Worm (Caenorhabditis elegans): ENCODE measurements around the gene C36A4.4.

Gene C36A4.4

ce11 chrIII:3819579-3819978 lies 23.8 kb downstream of the C36A4.4 start, which contains the start of gene dpy-27:
Gene dpy-27, minus strand, starts transcription at chrIII:3819679.
- TF ChIP-seq zip-8 (tag; optimal IDR thresholded peaks at IDR 0.05) (no peak), nhr-2 (tag; optimal IDR thresholded peaks at IDR 0.05) (no peak), sptf-1 (tag; optimal IDR thresholded peaks at IDR 0.05) (no peak), blmp-1 (tag; optimal IDR thresholded peaks at IDR 0.05) (no peak), flh-1 (GFP tag; optimal IDR thresholded peaks at IDR 0.05) (no peak), nhr-12 (tag; optimal IDR thresholded peaks at IDR 0.05) (no peak), ceh-39 (tag; optimal IDR thresholded peaks at IDR 0.05) (no peak), nhr-237 (tag; optimal IDR thresholded peaks at IDR 0.05) (no peak), ces-1 (GFP tag; optimal IDR thresholded peaks at IDR 0.05) (no peak), M03D4.4 (tag; optimal IDR thresholded peaks at IDR 0.05) (no peak), unc-39 (tag; optimal IDR thresholded peaks at IDR 0.05) (no peak), pha-4 (tag; optimal IDR thresholded peaks at IDR 0.05) (no peak), lsy-2 (tag; optimal IDR thresholded peaks at IDR 0.05) (no peak), cnd-1 (tag; optimal IDR thresholded peaks at IDR 0.05) (no peak), lin-32 (GFP tag; optimal IDR thresholded peaks at IDR 0.05) (no peak), ham-2 (GFP tag; optimal IDR thresholded peaks at IDR 0.05) (no peak), elt-3 (tag; optimal IDR thresholded peaks at IDR 0.05) (no peak)

- TF ChIP-seq ceh-39 (tag; optimal IDR thresholded peaks at IDR 0.05) (no peak), mab-5 (tag; optimal IDR thresholded peaks at IDR 0.05) (no peak)
These were observed 29.0 kb downstream of the C36A4.4 start for ce11 chrIII:3814421-3814820.

DNA sequence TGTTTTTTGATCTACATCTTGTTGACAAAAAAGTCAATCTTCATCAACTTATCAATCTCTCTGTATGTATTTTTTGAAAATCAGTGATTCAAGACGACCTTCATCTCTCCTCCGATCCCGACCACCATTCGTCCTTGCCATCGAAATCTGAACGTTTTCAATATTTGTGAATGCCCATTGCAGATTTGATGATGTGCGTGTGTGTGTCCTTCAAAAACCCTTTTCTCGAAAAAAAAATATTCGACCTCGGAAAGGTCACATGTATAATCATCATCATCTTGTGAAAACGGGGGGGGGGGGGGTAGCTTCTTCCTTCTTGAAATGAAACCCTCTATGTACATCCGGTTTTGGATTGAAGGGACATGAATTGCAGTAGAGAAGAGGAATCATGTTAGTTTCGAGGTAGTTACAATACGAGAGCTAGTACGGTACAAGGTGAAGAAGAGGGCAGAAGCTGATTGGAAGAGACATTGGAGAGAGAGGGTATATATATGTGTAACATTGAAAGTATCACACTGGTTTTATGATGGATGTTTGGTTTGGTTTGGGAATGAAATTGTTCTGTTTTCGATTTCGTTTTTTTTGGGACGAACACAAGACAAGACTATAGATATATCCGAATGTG lies 30.9 kb downstream of the C36A4.4 start:
- TF ChIP-seq mep-1 (tag; optimal IDR thresholded peaks at IDR 0.05) (no peak), unc-120 (tag; optimal IDR thresholded peaks at IDR 0.05; ENCODE audit: poor library complexity, severe bottlenecking) (no peak), nhr-28 (tag; optimal IDR thresholded peaks at IDR 0.05) (no peak), ceh-43 (GFP tag; optimal IDR thresholded peaks at IDR 0.05) (no peak), ces-1 (GFP tag; optimal IDR thresholded peaks at IDR 0.05) (no peak), mab-5 (tag; optimal IDR thresholded peaks at IDR 0.05) (no peak), lin-32 (GFP tag; optimal IDR thresholded peaks at IDR 0.05) (no peak), lsy-2 (tag; optimal IDR thresholded peaks at IDR 0.05) (no peak)

DNA sequence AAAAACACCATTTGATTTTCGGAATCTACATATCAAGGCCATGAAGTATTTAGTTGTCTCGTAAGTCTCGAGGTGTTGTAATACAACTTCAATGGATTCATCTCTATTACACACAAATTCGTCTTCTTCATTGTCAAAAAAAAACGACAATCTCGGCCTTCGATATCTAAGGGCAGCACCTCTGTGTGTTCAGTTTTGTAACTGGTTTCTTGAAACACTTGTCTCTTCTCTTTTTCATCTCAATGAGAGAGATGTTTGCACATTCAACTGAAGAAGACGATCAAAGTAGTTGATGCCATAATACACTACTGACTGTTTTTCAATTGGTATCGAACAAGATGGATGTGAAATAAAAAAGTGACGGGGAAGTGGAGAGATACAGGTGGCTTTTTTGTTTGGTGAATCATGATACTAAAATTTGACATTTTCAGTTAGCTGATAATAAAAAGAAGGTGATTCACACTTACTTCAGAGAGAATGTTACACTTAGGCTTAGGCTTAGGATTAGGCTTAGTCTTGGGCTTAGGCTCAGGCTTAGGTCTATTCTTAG lies 32.0 kb downstream of the C36A4.4 start:
- TF ChIP-seq cnd-1 (tag; optimal IDR thresholded peaks at IDR 0.05) (no peak), unc-39 (tag; optimal IDR thresholded peaks at IDR 0.05) (no peak), nhr-28 (tag; optimal IDR thresholded peaks at IDR 0.05) (no peak), lin-32 (GFP tag; optimal IDR thresholded peaks at IDR 0.05) (no peak), mep-1 (tag; optimal IDR thresholded peaks at IDR 0.05) (no peak), ztf-11 (tag; optimal IDR thresholded peaks at IDR 0.05) (no peak), tbx-8 (GFP tag; optimal IDR thresholded peaks at IDR 0.05) (no peak), snpc-4 (tag; optimal IDR thresholded peaks at IDR 0.05) (no peak), mls-2 (tag; optimal IDR thresholded peaks at IDR 0.05) (no peak), zip-8 (tag; optimal IDR thresholded peaks at IDR 0.05) (no peak), ceh-39 (tag; optimal IDR thresholded peaks at IDR 0.05) (no peak), M03D4.4 (tag; optimal IDR thresholded peaks at IDR 0.05) (no peak)

DNA sequence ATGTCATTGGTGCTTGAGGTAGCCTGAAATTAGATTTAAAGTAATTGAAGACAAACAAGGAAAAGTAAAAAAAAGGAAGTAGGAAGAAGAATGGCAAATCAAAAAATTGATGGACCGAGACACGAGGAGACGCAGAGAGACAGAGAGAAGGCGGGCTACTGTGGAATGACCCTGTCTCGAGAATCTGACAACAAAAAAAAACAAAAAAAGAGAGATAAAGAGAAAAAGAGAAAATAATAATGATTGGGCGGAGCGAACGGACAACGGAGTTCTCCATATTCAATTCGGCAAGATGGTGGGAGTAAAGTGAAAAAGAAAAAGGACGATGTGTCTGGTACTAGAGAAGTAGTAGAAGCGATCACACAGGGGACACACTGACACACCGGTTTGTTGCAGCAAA lies 34.4 kb downstream of the C36A4.4 start, which contains the start of gene toh-1:
TSS of gene toh-1 (minus strand) at position 23 of the 400 bp plus-strand sequence.
- TF ChIP-seq nhr-12 (tag; optimal IDR thresholded peaks at IDR 0.05), result no peak
- TF ChIP-seq sptf-1 (tag; optimal IDR thresholded peaks at IDR 0.05), result no peak

ce11 chrIII:3807590-3807989 lies 35.8 kb downstream of the C36A4.4 start:
- TF ChIP-seq sptf-1 (tag; optimal IDR thresholded peaks at IDR 0.05) (no peak), blmp-1 (tag; optimal IDR thresholded peaks at IDR 0.05) (peak; percentile 60)

DNA sequence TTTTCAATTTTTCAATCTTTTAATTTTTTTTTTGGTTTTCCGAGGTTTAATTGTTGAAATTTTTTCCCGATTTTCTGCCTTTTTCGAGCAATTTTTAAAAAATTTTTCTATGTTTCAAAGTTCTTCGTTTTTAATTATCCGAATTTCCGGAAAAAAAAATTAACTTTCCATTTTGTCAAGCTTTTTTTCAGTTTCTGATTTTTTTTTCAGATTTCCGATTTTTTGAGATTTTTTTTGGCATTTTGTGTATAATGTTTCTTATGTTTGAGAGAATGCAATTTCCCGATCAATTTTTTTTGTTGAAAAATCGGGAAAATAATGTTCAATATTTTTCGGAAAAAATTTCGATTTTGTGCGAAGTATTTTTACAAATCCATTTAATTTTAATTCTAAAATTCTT lies 36.5 kb downstream of the C36A4.4 start:
- TF ChIP-seq nhr-28 (tag; optimal IDR thresholded peaks at IDR 0.05) (no peak), tbx-8 (GFP tag; optimal IDR thresholded peaks at IDR 0.05) (no peak), cnd-1 (tag; optimal IDR thresholded peaks at IDR 0.05) (no peak), lin-32 (GFP tag; optimal IDR thresholded peaks at IDR 0.05) (no peak), hlh-1 (tag; optimal IDR thresholded peaks at IDR 0.05) (no peak), lsy-2 (tag; optimal IDR thresholded peaks at IDR 0.05) (no peak), sem-2 (GFP tag; optimal IDR thresholded peaks at IDR 0.05) (no peak), nhr-76 (tag; optimal IDR thresholded peaks at IDR 0.05) (no peak), nhr-237 (tag; optimal IDR thresholded peaks at IDR 0.05) (no peak), ces-1 (GFP tag; optimal IDR thresholded peaks at IDR 0.05) (no peak), ham-2 (GFP tag; optimal IDR thresholded peaks at IDR 0.05) (no peak), flh-1 (GFP tag; optimal IDR thresholded peaks at IDR 0.05) (no peak), mls-2 (tag; optimal IDR thresholded peaks at IDR 0.05) (no peak), snpc-4 (tag; optimal IDR thresholded peaks at IDR 0.05) (no peak), ceh-83 (GFP tag; optimal IDR thresholded peaks at IDR 0.05) (no peak), ceh-43 (GFP tag; optimal IDR thresholded peaks at IDR 0.05) (no peak), ztf-11 (tag; optimal IDR thresholded peaks at IDR 0.05) (no peak), ceh-39 (tag; optimal IDR thresholded peaks at IDR 0.05) (no peak), zip-8 (tag; optimal IDR thresholded peaks at IDR 0.05) (no peak)

Measured in whole organism, mixed stage, embryonic.